Worm (Caenorhabditis elegans): Measurements from ENCODE around the gene sre-31.

ce11 chrII:12448241-12448640, 39.6 kb upstream of the sre-31 start, which contains the start of gene srh-27:
- no peak for TF ChIP-seq odd-2 (tag; optimal IDR thresholded peaks at IDR 0.05)
- no peak for TF ChIP-seq ceh-6 (GFP tag; optimal IDR thresholded peaks at IDR 0.05)
- TF ChIP-seq tbx-2 (tag; optimal IDR thresholded peaks at IDR 0.05): no peak
- no peak for TF ChIP-seq ama-1 (optimal IDR thresholded peaks at IDR 0.05)
- TF ChIP-seq elt-4 (tag; optimal IDR thresholded peaks at IDR 0.05): no peak

Measured in whole organism, late embryonic.